Fruit fly (Drosophila melanogaster): ENCODE measurements around the gene CG16711.

DNA sequence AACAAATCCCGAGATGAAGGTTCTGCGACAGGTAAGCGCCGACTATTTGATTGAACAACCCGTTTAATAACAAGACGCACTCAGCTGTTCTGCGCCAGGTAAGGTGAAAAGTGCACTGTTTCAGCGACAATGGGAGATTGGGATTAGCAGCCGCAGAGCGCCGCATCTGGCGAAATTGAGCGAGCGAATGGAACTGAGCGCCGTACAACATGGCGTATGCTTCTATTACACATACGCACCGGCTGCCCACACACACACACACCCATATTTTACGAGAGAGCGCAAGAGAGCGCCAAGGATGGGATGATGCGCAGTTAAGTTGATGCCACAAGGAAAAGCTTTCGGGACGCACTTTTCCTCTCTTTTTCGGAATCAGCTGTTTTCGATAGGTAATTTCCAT is 8.9 kb upstream of the CG16711 start:
- TF ChIP-seq usp (GFP tag; optimal IDR thresholded peaks at IDR 0.05) = no peak
- no peak for TF ChIP-seq psq (optimal IDR thresholded peaks at IDR 0.05)
- TF ChIP-seq CG8478 (optimal IDR thresholded peaks at IDR 0.05) = no peak
- no peak for TF ChIP-seq pan (optimal IDR thresholded peaks at IDR 0.05)
- TF ChIP-seq Dll (optimal IDR thresholded peaks at IDR 0.05) = peak; percentile 57
- TF ChIP-seq EcR (GFP tag; optimal IDR thresholded peaks at IDR 0.05) = no peak

Measured in whole organism.